Worm (Caenorhabditis elegans) whole organism, L1 larva: Measurements from ENCODE around the gene F23A7.4.

Source experiments
- C34B4.2 ChIP-seq: sonication (generic microtip); optimal IDR thresholded peaks from 2 replicates; lab custom pipeline; 2017; ENCODE audit warnings: mild to moderate bottlenecking, missing genetic modification characterization, missing compliant biosample characterization
- F16B12.6 ChIP-seq: fragments of 150-350 bp; optimal IDR thresholded peaks from 2 replicates; lab custom pipeline; 2014; ENCODE audit warnings: missing biosample characterization, missing genetic modification characterization
- Y116A8C.19 ChIP-seq: sonication (generic microtip); optimal IDR thresholded peaks from 2 replicates; lab custom pipeline; 2016; ENCODE audit warnings: missing compliant biosample characterization, missing genetic modification characterization, borderline replicate concordance
- aha-1 ChIP-seq: fragments of 150-350 bp; optimal IDR thresholded peaks from 2 replicates; lab custom pipeline; 2014; ENCODE audit warnings: missing biosample characterization, missing genetic modification characterization
- alr-1 ChIP-seq: fragments of 200-800 bp; sonication (Bioruptor generic); optimal IDR thresholded peaks from 2 replicates; lab custom pipeline; 2018; ENCODE audit warnings: borderline replicate concordance, mild to moderate bottlenecking, missing genetic modification characterization, missing compliant biosample characterization
- ceh-63 ChIP-seq: fragments of 200-800 bp; sonication (Bioruptor generic); optimal IDR thresholded peaks from 2 replicates; lab custom pipeline; 2018; ENCODE audit warnings: mild to moderate bottlenecking, missing genetic modification characterization, missing compliant biosample characterization
- ceh-8 ChIP-seq: fragments of 200-800 bp; sonication (Bioruptor generic); optimal IDR thresholded peaks from 2 replicates; lab custom pipeline; 2018; ENCODE audit warnings: mild to moderate bottlenecking, missing genetic modification characterization, moderate library complexity, missing compliant biosample characterization
- ces-1 ChIP-seq: fragments of 150-350 bp; optimal IDR thresholded peaks from 2 replicates; lab custom pipeline; 2014; ENCODE audit warnings: missing biosample characterization, missing genetic modification reagents, missing genetic modification characterization
- dsc-1 ChIP-seq: sonication (generic microtip); optimal IDR thresholded peaks from 2 replicates; lab custom pipeline; 2016; ENCODE audit warnings: mild to moderate bottlenecking, missing genetic modification characterization, missing compliant biosample characterization
- efl-1 ChIP-seq, 4 experiments: fragments of 150-350 bp; optimal IDR thresholded peaks in 3 of 4; peaks in 1 of 4; 1 replicate in 1 of 4; 2 replicates in 3 of 4; lab custom pipeline; 2014; ENCODE audit warnings: missing biosample characterization in 2 of 4, missing genetic modification characterization in 2 of 4, missing genetic modification reagents in 2 of 4
- egl-27 ChIP-seq, 2 experiments: fragments of 150-350 bp in 1 of 2; sonication (generic microtip); optimal IDR thresholded peaks; 3 replicates each; lab custom pipeline; 2017 to 2018; ENCODE audit warnings: missing biosample characterization in 2 of 2, missing genetic modification characterization in 2 of 2, missing genetic modification reagents in 2 of 2
- elt-2 ChIP-seq: sonication (generic microtip); optimal IDR thresholded peaks from 2 replicates; lab custom pipeline; 2016; ENCODE audit warnings: missing genetic modification characterization, mild to moderate bottlenecking, inconsistent platforms, missing compliant biosample characterization, missing genetic modification reagents
- elt-3 ChIP-seq, 6 experiments: fragments of 150-350 bp in 1 of 6; sonication (generic microtip); optimal IDR thresholded peaks; 2 replicates each; lab custom pipeline; 2017 to 2018; ENCODE audit warnings: missing biosample characterization in 6 of 6, missing genetic modification characterization in 6 of 6, inconsistent platforms in 1 of 6
- ets-5 ChIP-seq: fragments of 200-800 bp; sonication (Bioruptor generic); IDR thresholded peaks from 2 replicates; pipeline ENCODE4 v1.3.6; 2022; ENCODE audit warnings: missing genetic modification characterization, missing compliant biosample characterization
- fkh-10 ChIP-seq: sonication (generic microtip); optimal IDR thresholded peaks from 2 replicates; lab custom pipeline; 2017; ENCODE audit warnings: missing biosample characterization, missing genetic modification reagents, missing genetic modification characterization
- fkh-8 ChIP-seq: sonication (generic microtip); optimal IDR thresholded peaks from 2 replicates; lab custom pipeline; 2016; ENCODE audit warnings: mild to moderate bottlenecking, missing genetic modification characterization, missing compliant biosample characterization
- grh-1 ChIP-seq: fragments of 200-800 bp; sonication (Bioruptor generic); IDR thresholded peaks from 2 replicates; pipeline ENCODE4 v1.3.6; 2022; ENCODE audit warnings: missing genetic modification reagents, missing genetic modification characterization, missing compliant biosample characterization
- hlh-17 ChIP-seq: fragments of 200-800 bp; sonication (Bioruptor generic); optimal IDR thresholded peaks from 2 replicates; lab custom pipeline; 2018; ENCODE audit warnings: missing genetic modification characterization, mild to moderate bottlenecking, missing compliant biosample characterization, moderate library complexity, borderline replicate concordance
- isw-1 ChIP-seq: fragments of 200-800 bp; sonication (Bioruptor generic); IDR thresholded peaks from 2 replicates; pipeline ENCODE4 v1.3.6; 2022; ENCODE audit warnings: missing genetic modification characterization, missing compliant biosample characterization
- lin-14 ChIP-seq: fragments of 200-800 bp; sonication (Bioruptor generic); optimal IDR thresholded peaks from 2 replicates; lab custom pipeline; 2018; ENCODE audit warnings: mild to moderate bottlenecking, missing genetic modification characterization, moderate library complexity, missing compliant biosample characterization
- lin-15B ChIP-seq: fragments of 150-350 bp; sonication (generic microtip); optimal IDR thresholded peaks from 3 replicates; lab custom pipeline; 2014; ENCODE audit warnings: missing biosample characterization, missing genetic modification characterization
- lin-35 ChIP-seq, 2 experiments: fragments of 150-350 bp; optimal IDR thresholded peaks; 2 replicates each; lab custom pipeline; 2014; ENCODE audit warnings: missing biosample characterization in 2 of 2, missing genetic modification characterization in 2 of 2, missing genetic modification reagents in 2 of 2
- mab-9 ChIP-seq: fragments of 200-800 bp; sonication (Bioruptor generic); IDR thresholded peaks from 2 replicates; pipeline ENCODE4 v1.3.6; 2022; ENCODE audit warnings: missing genetic modification reagents, missing genetic modification characterization, missing compliant biosample characterization
- mef-2 ChIP-seq: fragments of 150-350 bp; optimal IDR thresholded peaks from 2 replicates; lab custom pipeline; 2014; ENCODE audit warnings: missing biosample characterization, missing genetic modification characterization
- mep-1 ChIP-seq: fragments of 150-350 bp; optimal IDR thresholded peaks from 2 replicates; lab custom pipeline; 2014; ENCODE audit warnings: missing biosample characterization, missing genetic modification characterization
- nhr-11 ChIP-seq: fragments of 150-350 bp; optimal IDR thresholded peaks from 2 replicates; lab custom pipeline; 2014; ENCODE audit warnings: missing biosample characterization, missing genetic modification characterization
- nhr-19 ChIP-seq: fragments of 200-800 bp; sonication (Bioruptor generic); conservative IDR thresholded peaks from 2 replicates; pipeline ENCODE4 v1.3.6; 2022; ENCODE audit warnings: missing genetic modification characterization, missing compliant biosample characterization
- nhr-20 ChIP-seq: sonication (generic microtip); optimal IDR thresholded peaks from 2 replicates; lab custom pipeline; 2016; ENCODE audit warnings: mild to moderate bottlenecking, missing genetic modification characterization, missing compliant biosample characterization
- nhr-237 ChIP-seq: fragments of 150-350 bp; optimal IDR thresholded peaks from 2 replicates; lab custom pipeline; 2014; ENCODE audit warnings: missing biosample characterization, missing genetic modification characterization
- nhr-28 ChIP-seq: fragments of 150-350 bp; optimal IDR thresholded peaks from 2 replicates; lab custom pipeline; 2014; ENCODE audit warnings: missing biosample characterization, missing genetic modification characterization
- nhr-47 ChIP-seq: sonication (generic microtip); optimal IDR thresholded peaks from 2 replicates; lab custom pipeline; 2016; ENCODE audit warnings: mild to moderate bottlenecking, missing genetic modification characterization, moderate library complexity, missing compliant biosample characterization
- nhr-71 ChIP-seq: sonication (generic microtip); optimal IDR thresholded peaks from 2 replicates; lab custom pipeline; 2016; ENCODE audit warnings: mild to moderate bottlenecking, missing genetic modification characterization, moderate library complexity, missing compliant biosample characterization
- pax-3 ChIP-seq: fragments of 200-800 bp; sonication (Bioruptor generic); optimal IDR thresholded peaks from 2 replicates; lab custom pipeline; 2018; ENCODE audit warnings: mild to moderate bottlenecking, missing genetic modification characterization, moderate library complexity, missing compliant biosample characterization
- rnt-1 ChIP-seq: sonication (generic microtip); optimal IDR thresholded peaks from 2 replicates; lab custom pipeline; 2016; ENCODE audit warnings: mild to moderate bottlenecking, missing genetic modification characterization, moderate library complexity, missing compliant biosample characterization
- snu-23 ChIP-seq: sonication (generic microtip); optimal IDR thresholded peaks from 2 replicates; lab custom pipeline; 2016; ENCODE audit warnings: missing genetic modification characterization, missing compliant biosample characterization
- sptf-1 ChIP-seq: fragments of 150-350 bp; optimal IDR thresholded peaks from 2 replicates; lab custom pipeline; 2014; ENCODE audit warnings: missing biosample characterization, missing genetic modification characterization
- sup-37 ChIP-seq: fragments of 200-800 bp; sonication (Bioruptor generic); optimal IDR thresholded peaks from 2 replicates; lab custom pipeline; 2018; ENCODE audit warnings: mild to moderate bottlenecking, missing genetic modification characterization, missing compliant biosample characterization
- swsn-7 ChIP-seq: sonication (generic microtip); optimal IDR thresholded peaks from 2 replicates; lab custom pipeline; 2016; ENCODE audit warnings: missing genetic modification characterization, missing compliant biosample characterization
- unc-62 ChIP-seq: fragments of 150-350 bp; optimal IDR thresholded peaks from 2 replicates; lab custom pipeline; 2014; ENCODE audit warnings: missing biosample characterization, missing genetic modification reagents, missing genetic modification characterization
- unc-98 ChIP-seq: fragments of 200-800 bp; sonication (Bioruptor generic); IDR thresholded peaks from 2 replicates; pipeline ENCODE4 v1.3.6; 2022; ENCODE audit warnings: missing genetic modification characterization, missing compliant biosample characterization
- vab-15 ChIP-seq: sonication (generic microtip); optimal IDR thresholded peaks from 2 replicates; lab custom pipeline; 2017; ENCODE audit warnings: missing genotype, mild to moderate bottlenecking, missing genetic modification characterization, missing compliant biosample characterization
- xbp-1 ChIP-seq: sonication (generic microtip); optimal IDR thresholded peaks from 2 replicates; lab custom pipeline; 2016; ENCODE audit warnings: missing genetic modification characterization, missing compliant biosample characterization
- zag-1 ChIP-seq: fragments of 150-350 bp; optimal IDR thresholded peaks from 2 replicates; lab custom pipeline; 2014; ENCODE audit warnings: missing biosample characterization, missing genetic modification characterization
- ztf-4 ChIP-seq: fragments of 150-350 bp; optimal IDR thresholded peaks from 2 replicates; lab custom pipeline; 2014; ENCODE audit warnings: missing biosample characterization, missing genetic modification characterization

Gene F23A7.4

DNA sequence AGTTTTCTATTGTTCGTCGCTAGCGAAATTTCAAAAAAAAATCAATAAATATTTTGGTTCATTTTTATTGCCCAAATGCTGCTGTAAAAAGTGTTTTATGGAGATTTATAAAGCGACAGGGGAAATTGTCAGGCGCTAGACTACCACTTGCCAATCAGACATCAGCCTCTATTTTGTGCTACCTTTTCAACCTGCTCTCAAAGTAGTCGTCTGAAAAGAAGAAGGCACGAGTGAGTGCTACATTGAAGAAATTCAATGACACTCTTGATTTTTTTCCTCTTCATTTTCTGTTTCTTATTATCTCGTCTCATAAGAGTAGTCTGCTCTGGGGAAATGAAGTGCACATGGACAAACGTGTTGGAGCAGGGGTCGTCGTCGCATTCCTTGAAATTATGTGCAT, 6.5 kb upstream of the F23A7.4 start (continued):
- TF ChIP-seq xbp-1 (tag; lab: Kevin White, UChicago) (peak; percentile 71), lin-35 (GFP tag; optimal IDR thresholded peaks at IDR 0.05; lab: Kevin White, UChicago) (peak in 1 of 2 experiments; percentile 71), swsn-7 (tag; lab: Kevin White, UChicago) (peak; percentile 70), elt-3 (tag; optimal IDR thresholded peaks at IDR 0.05; lab: Kevin White, UChicago) (peak in 1 of 6 experiments; percentile 35), ceh-8 (GFP tag; lab: Kevin White, UChicago) (peak; percentile 41), snu-23 (GFP tag; lab: Kevin White, UChicago) (peak; percentile 90), sup-37 (GFP tag; lab: Kevin White, UChicago) (peak; percentile 62), nhr-20 (tag; lab: Kevin White, UChicago) (peak; percentile 73), sptf-1 (no peak), mef-2 (no peak), vab-15 (tag; lab: Kevin White, UChicago) (peak; percentile 47), isw-1 (GFP tag; lab: Robert Waterston, UW) (peak; percentile 26), hlh-17 (GFP tag; lab: Kevin White, UChicago) (no peak), ces-1 (GFP tag; lab: Kevin White, UChicago) (no peak), nhr-47 (tag; lab: Kevin White, UChicago) (peak; percentile 94), nhr-19 (GFP tag; lab: Robert Waterston, UW) (peak; percentile 63), fkh-10 (peak; percentile 90), efl-1 (optimal IDR thresholded peaks at IDR 0.05; lab: Kevin White, UChicago) (peak; percentile 39 to 48), efl-1 (GFP tag; optimal IDR thresholded peaks at IDR 0.05 in 1 of 2; lab: Kevin White, UChicago) (peak in 1 of 2 experiments; percentile 2), egl-27 (tag; optimal IDR thresholded peaks at IDR 0.05; lab: Kevin White, UChicago) (no peak), ceh-63 (peak; percentile 11), unc-62 (no peak), nhr-11 (peak; percentile 56), dsc-1 (tag; lab: Kevin White, UChicago) (peak; percentile 94), ztf-4 (no peak), mab-9 (GFP tag; lab: Robert Waterston, UW) (0 out of 2 replicates have a peak, but pooled peaks have one; percentile 63), Y116A8C.19 (tag; lab: Kevin White, UChicago) (no peak), zag-1 (no peak), lin-15B (tag; lab: Kevin White, UChicago) (no peak), elt-2 (peak; percentile 63), unc-98 (GFP tag; lab: Robert Waterston, UW) (no peak)

DNA sequence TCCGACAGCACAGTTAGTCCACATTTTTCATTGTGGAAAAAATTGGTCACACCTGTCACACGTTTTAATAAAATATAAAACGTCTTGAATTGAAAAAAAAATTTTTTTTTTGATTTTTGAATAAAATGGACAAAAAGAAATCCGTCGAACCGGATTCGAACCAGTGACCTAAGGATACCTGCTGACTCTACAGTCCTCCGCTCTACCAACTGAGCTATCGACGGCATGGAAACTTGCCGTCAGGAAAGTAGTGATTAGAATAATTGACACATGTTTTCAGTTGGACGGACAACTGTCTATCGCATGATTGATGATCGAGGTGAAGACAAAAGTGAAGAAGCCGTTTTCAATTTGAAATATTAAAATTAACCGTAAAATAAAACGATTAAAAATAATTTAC, 4.3 kb upstream of the F23A7.4 start:
- TF ChIP-seq lin-14 (GFP tag; lab: Kevin White, UChicago) (no peak), fkh-8 (tag; lab: Kevin White, UChicago) (no peak), C34B4.2 (tag; lab: Kevin White, UChicago) (no peak)

DNA sequence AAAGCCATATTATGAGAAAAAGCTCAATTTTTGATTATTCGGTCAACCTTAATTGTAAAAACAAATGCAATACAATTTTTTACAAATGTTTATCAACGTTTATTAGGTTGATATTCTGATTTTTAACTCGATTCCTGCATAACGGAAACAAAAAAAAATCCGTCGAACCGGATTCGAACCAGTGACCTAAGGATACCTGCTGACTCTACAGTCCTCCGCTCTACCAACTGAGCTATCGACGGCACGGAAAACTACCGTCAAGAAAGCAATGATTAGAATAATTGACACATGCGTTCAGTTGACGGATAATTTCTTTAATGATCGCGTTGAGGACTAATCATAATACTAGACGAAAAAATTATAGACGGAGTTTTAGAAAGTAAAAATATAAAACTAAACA, 3.7 kb upstream of the F23A7.4 start:
- TF ChIP-seq pax-3 (tag; lab: Kevin White, UChicago) (no peak), ets-5 (GFP tag; lab: Robert Waterston, UW) (no peak), F16B12.6 (tag; lab: Kevin White, UChicago) (no peak), rnt-1 (tag; lab: Kevin White, UChicago) (no peak), nhr-11 (no peak), alr-1 (no peak), mep-1 (tag; lab: Kevin White, UChicago) (no peak), efl-1 (optimal IDR thresholded peaks at IDR 0.05; lab: Kevin White, UChicago) (no peak), efl-1 (GFP tag; optimal IDR thresholded peaks at IDR 0.05 in 1 of 2; lab: Kevin White, UChicago) (no peak), grh-1 (GFP tag; lab: Robert Waterston, UW) (no peak), nhr-237 (tag; lab: Kevin White, UChicago) (no peak), nhr-28 (no peak), sptf-1 (no peak), ces-1 (GFP tag; lab: Kevin White, UChicago) (no peak), egl-27 (tag; optimal IDR thresholded peaks at IDR 0.05; lab: Kevin White, UChicago) (no peak), elt-3 (tag; optimal IDR thresholded peaks at IDR 0.05; lab: Kevin White, UChicago) (no peak), zag-1 (no peak), nhr-71 (tag; lab: Kevin White, UChicago) (no peak), aha-1 (tag; lab: Kevin White, UChicago) (no peak)
